Fruit fly (Drosophila melanogaster) S2 (cell line): ENCODE results near the gene hh.

Experiments
- CG8478 ChIP-seq: fragments of >200 bp; optimal IDR thresholded peaks from 2 replicates; lab custom pipeline; 2018
- CTCF ChIP-seq, 2 experiments: fragments of >200 bp; optimal IDR thresholded peaks; 2 replicates each; lab custom pipeline; 2018

dm6 chr3R:23141113-23141512, 593 bp downstream of the hh start:
- TF ChIP-seq CG8478 (lab: Kevin White, UChicago) (no peak), CTCF (optimal IDR thresholded peaks at IDR 0.05; lab: Kevin White, UChicago) (no peak)
